Worm (Caenorhabditis elegans) whole organism, young adult: Measurements from ENCODE around the gene his-73.

Experiments
- B0261.1 ChIP-seq: sonication (generic microtip); optimal IDR thresholded peaks from 2 replicates; lab custom pipeline; 2016; ENCODE audit warnings: mild to moderate bottlenecking, missing genetic modification characterization, moderate library complexity, missing compliant biosample characterization
- B0336.3 ChIP-seq: fragments of 200-800 bp; sonication (Bioruptor generic); IDR thresholded peaks from 2 replicates; pipeline ENCODE4 v1.3.6; 2022; ENCODE audit warnings: missing genetic modification characterization, missing compliant biosample characterization
- F37B4.10 ChIP-seq: fragments of 200-800 bp; sonication (Bioruptor generic); IDR thresholded peaks from 2 replicates; pipeline ENCODE4 v1.3.6; 2022; ENCODE audit warnings: missing genetic modification characterization, missing compliant biosample characterization
- F52B5.7 ChIP-seq: sonication (generic microtip); optimal IDR thresholded peaks from 2 replicates; lab custom pipeline; 2016; ENCODE audit warnings: mild to moderate bottlenecking, missing genetic modification characterization, missing compliant biosample characterization
- F55B11.4 ChIP-seq: sonication (generic microtip); optimal IDR thresholded peaks from 2 replicates; lab custom pipeline; 2016; ENCODE audit warnings: missing compliant biosample characterization, missing genetic modification characterization, borderline replicate concordance; ENCODE audit not compliant: insufficient read depth
- K11D2.4 ChIP-seq: fragments of 200-800 bp; sonication (Bioruptor generic); IDR thresholded peaks from 2 replicates; pipeline ENCODE4 v1.3.6; 2022; ENCODE audit warnings: missing genetic modification reagents, missing genetic modification characterization, missing compliant biosample characterization
- Y67H2A.10 ChIP-seq: fragments of 200-800 bp; sonication (Bioruptor generic); conservative IDR thresholded peaks from 2 replicates; pipeline ENCODE4 v1.3.6; 2022; ENCODE audit warnings: missing genetic modification reagents, missing genetic modification characterization, missing compliant biosample characterization
- athp-1 ChIP-seq: sonication (generic microtip); optimal IDR thresholded peaks from 2 replicates; lab custom pipeline; 2017; ENCODE audit warnings: mild to moderate bottlenecking, missing genetic modification characterization, missing compliant biosample characterization
- attf-5 ChIP-seq: fragments of 200-800 bp; sonication (Bioruptor generic); optimal IDR thresholded peaks from 2 replicates; lab custom pipeline; 2018; ENCODE audit warnings: mild to moderate bottlenecking, missing genetic modification characterization, missing compliant biosample characterization
- cebp-1 ChIP-seq, 2 experiments: fragments of 200-800 bp in 1 of 2; sonication (Bioruptor generic) in 1 of 2; sonication (generic microtip) in 1 of 2; IDR thresholded peaks in 1 of 2; optimal IDR thresholded peaks in 1 of 2; 2 replicates each; pipeline versions ENCODE4 v1.3.6 to Lab custom; 2017 to 2022; ENCODE audit warnings: missing compliant biosample characterization in 2 of 2, missing genetic modification characterization in 2 of 2, mild to moderate bottlenecking in 1 of 2, missing genetic modification reagents in 1 of 2, moderate library complexity in 1 of 2
- ceh-58 ChIP-seq: fragments of 200-800 bp; sonication (Bioruptor generic); IDR thresholded peaks from 2 replicates; pipeline ENCODE4 v1.3.6; 2022; ENCODE audit warnings: missing genetic modification characterization, missing compliant biosample characterization
- chd-7 ChIP-seq: sonication (generic microtip); optimal IDR thresholded peaks from 2 replicates; lab custom pipeline; 2016; ENCODE audit warnings: mild to moderate bottlenecking, missing genetic modification characterization, moderate library complexity, missing compliant biosample characterization
- dox-1 ChIP-seq: fragments of 200-800 bp; sonication (Bioruptor generic); IDR thresholded peaks from 2 replicates; pipeline ENCODE4 v1.3.6; 2022; ENCODE audit warnings: missing genetic modification reagents, missing genetic modification characterization, missing compliant biosample characterization
- dpl-1 ChIP-seq: fragments of 150-350 bp; optimal IDR thresholded peaks from 2 replicates; lab custom pipeline; 2014; ENCODE audit warnings: missing biosample characterization, missing genetic modification reagents, missing genetic modification characterization
- fkh-3 ChIP-seq: sonication (generic microtip); optimal IDR thresholded peaks from 2 replicates; lab custom pipeline; 2016; ENCODE audit warnings: mild to moderate bottlenecking, missing genetic modification characterization, missing compliant biosample characterization
- hlh-26 ChIP-seq: fragments of 200-800 bp; sonication (Bioruptor generic); conservative IDR thresholded peaks from 2 replicates; pipeline ENCODE4 v1.3.6; 2022; ENCODE audit warnings: missing genetic modification reagents, missing genetic modification characterization, missing compliant biosample characterization
- lag-1 ChIP-seq: fragments of 200-800 bp; sonication (Bioruptor generic); IDR thresholded peaks from 2 replicates; pipeline ENCODE4 v1.3.6; 2022; ENCODE audit warnings: missing genetic modification reagents, missing genetic modification characterization, missing compliant biosample characterization
- lin-35 ChIP-seq, 3 experiments: fragments of 150-350 bp in 2 of 3; sonication (generic microtip) in 1 of 3; optimal IDR thresholded peaks; 2 replicates each; lab custom pipeline; 2014 to 2018; ENCODE audit warnings: missing biosample characterization in 3 of 3, missing genetic modification characterization in 3 of 3, missing genetic modification reagents in 3 of 3
- lir-1 ChIP-seq: fragments of 200-800 bp; sonication (Bioruptor generic); conservative IDR thresholded peaks from 2 replicates; pipeline ENCODE4 v1.3.6; 2022; ENCODE audit warnings: missing genetic modification reagents, missing genetic modification characterization, missing compliant biosample characterization
- madf-10 ChIP-seq: sonication (generic microtip); optimal IDR thresholded peaks from 2 replicates; lab custom pipeline; 2016; ENCODE audit warnings: mild to moderate bottlenecking, missing genetic modification characterization, missing compliant biosample characterization
- madf-8 ChIP-seq: fragments of 200-800 bp; sonication (Bioruptor generic); conservative IDR thresholded peaks from 2 replicates; pipeline ENCODE4 v1.3.6; 2022; ENCODE audit warnings: missing genetic modification reagents, missing genetic modification characterization, missing compliant biosample characterization
- mcd-1 ChIP-seq: fragments of 200-800 bp; sonication (Bioruptor generic); IDR thresholded peaks from 2 replicates; pipeline ENCODE4 v1.3.6; 2022; ENCODE audit warnings: missing genetic modification reagents, missing genetic modification characterization, missing compliant biosample characterization
- mxl-1 ChIP-seq: sonication (generic microtip); optimal IDR thresholded peaks from 2 replicates; lab custom pipeline; 2016; ENCODE audit warnings: missing genetic modification characterization, missing compliant biosample characterization
- nhr-179 ChIP-seq: sonication (generic microtip); optimal IDR thresholded peaks from 2 replicates; lab custom pipeline; 2016; ENCODE audit warnings: mild to moderate bottlenecking, missing genetic modification characterization, missing compliant biosample characterization
- nhr-80 ChIP-seq: sonication (generic microtip); optimal IDR thresholded peaks from 2 replicates; lab custom pipeline; 2016; ENCODE audit warnings: missing genetic modification characterization, missing compliant biosample characterization
- pbrm-1 ChIP-seq: fragments of 200-800 bp; sonication (Bioruptor generic); IDR thresholded peaks from 2 replicates; pipeline ENCODE4 v1.3.6; 2022; ENCODE audit warnings: missing genetic modification reagents, missing genetic modification characterization, missing compliant biosample characterization
- pha-4 ChIP-seq: fragments of 150-350 bp; sonication (generic microtip); optimal IDR thresholded peaks from 2 replicates; lab custom pipeline; 2014; ENCODE audit warnings: missing biosample characterization, missing genetic modification reagents, missing genetic modification characterization
- rcor-1 ChIP-seq: fragments of 200-800 bp; sonication (Bioruptor generic); IDR thresholded peaks from 2 replicates; pipeline ENCODE4 v1.3.6; 2022; ENCODE audit warnings: missing genetic modification reagents, missing genetic modification characterization, missing compliant biosample characterization
- rec-8 ChIP-seq, 2 experiments: sonication (generic microtip); optimal IDR thresholded peaks; 2 replicates each; lab custom pipeline; 2016; ENCODE audit warnings: mild to moderate bottlenecking in 2 of 2, missing genetic modification characterization in 2 of 2, missing genetic modification reagents in 2 of 2, missing genotype in 2 of 2, missing biosample characterization in 1 of 2, missing compliant biosample characterization in 1 of 2, moderate library complexity in 1 of 2
- repo-1 ChIP-seq: sonication (generic microtip); optimal IDR thresholded peaks from 2 replicates; lab custom pipeline; 2017; ENCODE audit warnings: mild to moderate bottlenecking, missing genetic modification characterization, missing compliant biosample characterization
- sdz-38 ChIP-seq: sonication (generic microtip); optimal IDR thresholded peaks from 2 replicates; lab custom pipeline; 2016; ENCODE audit warnings: missing genotype, missing genetic modification characterization, missing compliant biosample characterization
- sptf-2 ChIP-seq: fragments of 200-800 bp; sonication (Bioruptor generic); optimal IDR thresholded peaks from 2 replicates; lab custom pipeline; 2018; ENCODE audit warnings: mild to moderate bottlenecking, missing genetic modification characterization, missing compliant biosample characterization
- tbx-9 ChIP-seq: sonication (generic microtip); optimal IDR thresholded peaks from 2 replicates; lab custom pipeline; 2016; ENCODE audit warnings: borderline replicate concordance, missing genetic modification characterization, inconsistent platforms, missing compliant biosample characterization
- unc-130 ChIP-seq: sonication (generic microtip); optimal IDR thresholded peaks from 2 replicates; lab custom pipeline; 2016; ENCODE audit warnings: missing genetic modification reagents, missing genetic modification characterization, missing compliant biosample characterization
- ztf-18 ChIP-seq: sonication (generic microtip); optimal IDR thresholded peaks from 2 replicates; lab custom pipeline; 2016; ENCODE audit warnings: missing genotype, mild to moderate bottlenecking, missing genetic modification characterization, missing compliant biosample characterization

his-73 gene

ce11 chrII:13156971-13157370 lies 26.5 kb upstream of the his-73 start, which contains the start of the genes hpr-17 and F32A11.1 (continued):
- TF ChIP-seq repo-1: peak; percentile 73
- TF ChIP-seq Y67H2A.10 (GFP tag; lab: Robert Waterston, UW): no peak
- TF ChIP-seq B0336.3: peak; percentile 74
- peak; percentile 89 for TF ChIP-seq dpl-1 (GFP tag; lab: Kevin White, UChicago)
- no peak for TF ChIP-seq hlh-26 (GFP tag; lab: Robert Waterston, UW)
- peak; percentile 56; the same call in 1 of the 2 replicates for TF ChIP-seq rcor-1 (GFP tag; lab: Robert Waterston, UW)
- no peak for TF ChIP-seq F55B11.4
- peak; percentile 84 for TF ChIP-seq pbrm-1 (GFP tag; lab: Robert Waterston, UW)
- TF ChIP-seq sdz-38 (tag; lab: Kevin White, UChicago): no peak
- no peak for TF ChIP-seq ceh-58
- peak; percentile 39 for TF ChIP-seq attf-5 (GFP tag; lab: Kevin White, UChicago)
- TF ChIP-seq madf-8 (GFP tag; lab: Robert Waterston, UW): peak; percentile 37; the same call in 1 of the 2 replicates
- no peak for TF ChIP-seq lag-1 (GFP tag; lab: Robert Waterston, UW)
- TF ChIP-seq F52B5.7: no peak

- TF ChIP-seq F37B4.10: 0 out of 2 replicates have a peak, but pooled peaks have one; percentile 49
- no peak for TF ChIP-seq nhr-179
- no peak for TF ChIP-seq cebp-1 (GFP tag; IDR thresholded peaks at IDR 0.05; lab: Robert Waterston, UW)
- TF ChIP-seq cebp-1 (tag; optimal IDR thresholded peaks at IDR 0.05; lab: Kevin White, UChicago): peak; percentile 38
These were observed 23.6 kb upstream of the his-73 start for ce11 chrII:13159869-13160268.

- TF ChIP-seq attf-5 (GFP tag; lab: Kevin White, UChicago) (no peak), B0261.1 (tag; lab: Kevin White, UChicago) (no peak), lir-1 (GFP tag; lab: Robert Waterston, UW) (no peak), rec-8 (tag; optimal IDR thresholded peaks at IDR 0.05; lab: Kevin White, UChicago) (no peak), athp-1 (tag; lab: Kevin White, UChicago) (no peak), fkh-3 (tag; lab: Kevin White, UChicago) (no peak), dpl-1 (GFP tag; lab: Kevin White, UChicago) (no peak), K11D2.4 (GFP tag; lab: Robert Waterston, UW) (no peak), lin-35 (GFP tag; optimal IDR thresholded peaks at IDR 0.05; lab: Kevin White, UChicago) (no peak), mxl-1 (tag; lab: Kevin White, UChicago) (no peak), ztf-18 (no peak)
These were observed 20.5 kb upstream of the his-73 start for ce11 chrII:13163009-13163408.

- TF ChIP-seq F55B11.4 (no peak), attf-5 (GFP tag; lab: Kevin White, UChicago) (peak; percentile 6)
These were observed 19.4 kb upstream of the his-73 start for ce11 chrII:13164062-13164461.

ce11 chrII:13165683-13166259 lies 17.7 kb upstream of the his-73 start, which contains the start of gene moe-3:
moe-3 (minus strand) TSS chrII:13165733.
- 0 out of 2 replicates have a peak, but pooled peaks have one; percentile 27 for TF ChIP-seq dox-1 (GFP tag; lab: Robert Waterston, UW)
- no peak for TF ChIP-seq madf-10 (tag; lab: Kevin White, UChicago)
- TF ChIP-seq fkh-3 (tag; lab: Kevin White, UChicago): no peak
- no peak for TF ChIP-seq unc-130 (GFP tag; lab: Kevin White, UChicago)
- no peak for TF ChIP-seq rec-8 (tag; optimal IDR thresholded peaks at IDR 0.05; lab: Kevin White, UChicago)
- no peak for TF ChIP-seq rcor-1 (GFP tag; lab: Robert Waterston, UW)
- no peak for TF ChIP-seq sptf-2 (GFP tag; lab: Kevin White, UChicago)
- TF ChIP-seq nhr-80: peak; percentile 73
- TF ChIP-seq pha-4: no peak
- TF ChIP-seq attf-5 (GFP tag; lab: Kevin White, UChicago): peak; percentile 51
- TF ChIP-seq B0336.3: 0 out of 2 replicates have a peak, but pooled peaks have one; percentile 19
- no peak for TF ChIP-seq tbx-9 (tag; lab: Kevin White, UChicago)
- TF ChIP-seq mcd-1 (GFP tag; lab: Robert Waterston, UW): peak; percentile 23; the same call in 1 of the 2 replicates
- TF ChIP-seq cebp-1 (GFP tag; IDR thresholded peaks at IDR 0.05; lab: Robert Waterston, UW): no peak
- TF ChIP-seq cebp-1 (tag; optimal IDR thresholded peaks at IDR 0.05; lab: Kevin White, UChicago): peak; percentile 55
- no peak for TF ChIP-seq chd-7 (tag; lab: Kevin White, UChicago)
